Worm (Caenorhabditis elegans): ENCODE results near the gene Y116A8C.19.

Y116A8C.19 gene

DNA sequence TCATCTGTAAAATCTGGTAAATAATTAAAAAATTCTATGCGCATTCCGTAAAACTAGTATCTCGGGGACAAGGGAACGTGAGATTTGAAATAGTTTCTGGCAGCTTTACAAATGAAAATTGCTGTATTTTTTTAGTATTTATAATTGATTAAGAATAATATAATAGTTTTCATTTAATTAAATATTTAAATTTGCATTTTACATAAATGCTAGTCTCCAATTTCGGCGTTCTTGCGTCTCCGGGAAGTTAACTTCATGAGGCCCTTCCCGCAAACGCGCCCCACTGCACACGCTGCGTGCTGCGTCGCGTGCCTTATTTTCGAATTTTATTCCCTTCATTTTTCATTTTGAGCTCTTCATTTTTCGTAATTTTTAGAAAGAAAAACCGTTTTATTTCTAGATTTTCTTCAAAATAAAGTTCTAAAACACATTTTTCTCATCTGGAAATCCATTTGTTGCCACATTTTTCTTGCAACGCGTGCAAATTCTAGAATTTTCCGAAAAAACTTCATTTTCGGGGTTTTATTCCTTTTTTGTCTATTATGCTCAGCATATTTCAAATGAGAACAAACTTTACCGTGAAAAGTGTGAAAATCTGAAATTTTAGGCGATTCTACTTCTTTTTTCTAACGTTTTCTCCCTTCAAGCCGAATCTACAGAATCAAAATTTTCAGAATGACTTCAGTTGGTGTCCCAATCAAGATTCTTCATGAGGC lies 48.1 kb upstream of the Y116A8C.19 start, which contains the start of the genes snx-13 and snr-1 (continued):
- TF ChIP-seq nhr-48 (tag; optimal IDR thresholded peaks at IDR 0.05) (no peak), R02D3.7 (tag; optimal IDR thresholded peaks at IDR 0.05) (no peak), duxl-1 (tag; optimal IDR thresholded peaks at IDR 0.05; ENCODE audit: poor library complexity) (no peak), mep-1 (tag; optimal IDR thresholded peaks at IDR 0.05) (peak; percentile 82), T20F7.1 (GFP tag; optimal IDR thresholded peaks at IDR 0.05) (peak; percentile 78), nhr-77 (tag; optimal IDR thresholded peaks at IDR 0.05) (peak; percentile 60), vab-7 (GFP tag; IDR thresholded peaks at IDR 0.05) (peak; percentile 86), ceh-62 (tag; optimal IDR thresholded peaks at IDR 0.05) (no peak), daf-16 (GFP tag; optimal IDR thresholded peaks at IDR 0.05) (peak in 1 of 2 experiments; percentile 30), daf-16 (tag; optimal IDR thresholded peaks at IDR 0.05) (peak; percentile 39), mdl-1 (tag; optimal IDR thresholded peaks at IDR 0.05) (peak in 1 of 2 experiments; percentile 65), ZK337.2 (GFP tag; IDR thresholded peaks at IDR 0.05) (peak; percentile 74; the same call in 1 of the 2 replicates), Y5F2A.4 (GFP tag; optimal IDR thresholded peaks at IDR 0.05) (no peak), hmg-1.1 (GFP tag; IDR thresholded peaks at IDR 0.05) (peak; percentile 75), zip-11 (GFP tag; IDR thresholded peaks at IDR 0.05) (no peak), set-16 (GFP tag; IDR thresholded peaks at IDR 0.05) (0 out of 2 replicates have a peak, but pooled peaks have one; percentile 13), lir-3 (tag; optimal IDR thresholded peaks at IDR 0.05) (peak; percentile 58), snpc-1.2 (GFP tag; IDR thresholded peaks at IDR 0.05) (peak; percentile 81), nhr-11 (tag; optimal IDR thresholded peaks at IDR 0.05) (peak; percentile 17), gei-8 (GFP tag; optimal IDR thresholded peaks at IDR 0.05) (no peak), fos-1 (tag; optimal IDR thresholded peaks at IDR 0.05) (no peak), unc-130 (GFP tag; optimal IDR thresholded peaks at IDR 0.05) (peak; percentile 90), lin-39 (tag; optimal IDR thresholded peaks at IDR 0.05) (no peak), F10B5.3 (tag; optimal IDR thresholded peaks at IDR 0.05) (no peak), aha-1 (tag) (peak; percentile 97), F44E2.7 (GFP tag; IDR thresholded peaks at IDR 0.05) (no peak), hlh-11 (tag; optimal IDR thresholded peaks at IDR 0.05) (no peak), madf-9 (GFP tag; conservative IDR thresholded peaks at IDR 0.05) (peak; percentile 76; the same call in 1 of the 2 replicates), cey-2 (tag; optimal IDR thresholded peaks at IDR 0.05; ENCODE audit: borderline replicate concordance, insufficient read depth) (no peak), lin-13 (GFP tag; optimal IDR thresholded peaks at IDR 0.05) (peak; percentile 50), madf-5 (GFP tag; IDR thresholded peaks at IDR 0.05) (0 out of 4 replicates have a peak, but pooled peaks of 1 of the 2 experiments have one; percentile 62), nhr-28 (tag; optimal IDR thresholded peaks at IDR 0.05) (peak; percentile 44), ceh-28 (tag; optimal IDR thresholded peaks at IDR 0.05) (no peak), ceh-82 (tag; optimal IDR thresholded peaks at IDR 0.05) (no peak), zip-2 (tag; optimal IDR thresholded peaks at IDR 0.05) (no peak), nhr-102 (tag; optimal IDR thresholded peaks at IDR 0.05) (peak; percentile 38), D1046.2 (GFP tag; IDR thresholded peaks at IDR 0.05) (peak; percentile 79; the same call in 1 of the 2 replicates), sdz-12 (GFP tag; optimal IDR thresholded peaks at IDR 0.05) (peak; percentile 89), hif-1 (tag; optimal IDR thresholded peaks at IDR 0.05) (peak in 1 of 2 experiments; percentile 95), egl-43 (GFP tag; IDR thresholded peaks at IDR 0.05) (no peak), hlh-30 (tag; optimal IDR thresholded peaks at IDR 0.05; ENCODE audit: insufficient read depth) (peak; percentile 64), spr-3 (GFP tag; optimal IDR thresholded peaks at IDR 0.05) (no peak), ama-1 (optimal IDR thresholded peaks at IDR 0.05) (no peak), zfp-2 (tag; optimal IDR thresholded peaks at IDR 0.05) (peak; percentile 62), mdt-29 (GFP tag; IDR thresholded peaks at IDR 0.05) (no peak), fkh-10 (GFP tag; optimal IDR thresholded peaks at IDR 0.05) (peak; percentile 86), attf-4 (tag; optimal IDR thresholded peaks at IDR 0.05) (no peak), unc-62 (GFP tag; optimal IDR thresholded peaks at IDR 0.05 in 1 of 2) (no peak), unc-62 (tag; optimal IDR thresholded peaks at IDR 0.05) (no peak), daf-19 (GFP tag; conservative IDR thresholded peaks at IDR 0.05) (no peak), nhr-76 (tag; optimal IDR thresholded peaks at IDR 0.05) (no peak)

Measured in whole organism, L4 larva.